Worm (Caenorhabditis elegans) whole organism, L2 larva: ENCODE measurements around the gene C01G10.18.

Source experiments
- C34F6.9 ChIP-seq: fragments of 150-350 bp; optimal IDR thresholded peaks from 2 replicates; lab custom pipeline; 2014; ENCODE audit warnings: missing biosample characterization, missing genetic modification characterization
- F13H6.1 ChIP-seq: sonication (generic microtip); optimal IDR thresholded peaks from 2 replicates; lab custom pipeline; 2016; ENCODE audit warnings: missing genetic modification characterization, missing compliant biosample characterization
- aly-2 ChIP-seq: fragments of 150-350 bp; optimal IDR thresholded peaks from 2 replicates; lab custom pipeline; 2014; ENCODE audit warnings: missing biosample characterization, missing genetic modification characterization
- ama-1 ChIP-seq: fragments of 150-350 bp; optimal IDR thresholded peaks from 2 replicates; lab custom pipeline; 2018; ENCODE audit warnings: inconsistent platforms
- blmp-1 ChIP-seq: sonication (generic microtip); optimal IDR thresholded peaks from 2 replicates; lab custom pipeline; 2017; ENCODE audit warnings: missing genetic modification characterization, mild to moderate bottlenecking, missing compliant biosample characterization, antibody characterized with exemption, moderate library complexity; ENCODE audit not compliant: insufficient read depth
- crh-2 ChIP-seq: sonication (generic microtip); optimal IDR thresholded peaks from 2 replicates; lab custom pipeline; 2017; ENCODE audit warnings: missing biosample characterization, missing genetic modification characterization
- egl-27 ChIP-seq: sonication (generic microtip); optimal IDR thresholded peaks from 3 replicates; lab custom pipeline; 2017; ENCODE audit warnings: missing biosample characterization, missing genetic modification reagents, missing genetic modification characterization
- fos-1 ChIP-seq: fragments of 150-350 bp; optimal IDR thresholded peaks from 2 replicates; lab custom pipeline; 2014; ENCODE audit warnings: missing biosample characterization, missing genetic modification characterization
- nhr-11 ChIP-seq: fragments of 150-350 bp; optimal IDR thresholded peaks from 2 replicates; lab custom pipeline; 2014; ENCODE audit warnings: missing biosample characterization, missing genetic modification characterization
- nhr-12 ChIP-seq: fragments of 150-350 bp; optimal IDR thresholded peaks from 2 replicates; lab custom pipeline; 2014; ENCODE audit warnings: missing biosample characterization, missing genetic modification characterization
- nhr-23 ChIP-seq: fragments of 150-350 bp; optimal IDR thresholded peaks from 2 replicates; lab custom pipeline; 2014; ENCODE audit warnings: missing biosample characterization, missing genetic modification reagents, missing genetic modification characterization
- nhr-77 ChIP-seq: fragments of 150-350 bp; optimal IDR thresholded peaks from 2 replicates; lab custom pipeline; 2014; ENCODE audit warnings: missing biosample characterization, missing genetic modification characterization
- sem-4 ChIP-seq: fragments of 150-350 bp; optimal IDR thresholded peaks from 2 replicates; lab custom pipeline; 2014; ENCODE audit warnings: missing biosample characterization, missing genetic modification reagents, missing genetic modification characterization
- skn-1 ChIP-seq: sonication (generic microtip); optimal IDR thresholded peaks from 2 replicates; lab custom pipeline; 2017; ENCODE audit warnings: missing biosample characterization, missing genetic modification characterization
- snpc-4 ChIP-seq: fragments of 150-350 bp; optimal IDR thresholded peaks from 2 replicates; lab custom pipeline; 2014; ENCODE audit warnings: missing biosample characterization, missing genetic modification characterization
- ztf-4 ChIP-seq: fragments of 150-350 bp; optimal IDR thresholded peaks from 2 replicates; lab custom pipeline; 2014; ENCODE audit warnings: missing biosample characterization, missing genetic modification characterization

Gene C01G10.18

ce11 chrV:15052368-15052767 lies 36.1 kb downstream of the C01G10.18 start, which contains the start of the genes fbxa-82 and C25D7.5:
TSS of gene fbxa-82 (minus strand) at chrV:15052530.
TSS of gene C25D7.5 (plus strand) at chrV:15052650.
- TF ChIP-seq nhr-23 (tag; lab: Kevin White, UChicago) (no peak), blmp-1 (tag; lab: Kevin White, UChicago) (no peak), crh-2 (tag; lab: Kevin White, UChicago) (no peak), nhr-12 (no peak), fos-1 (tag; lab: Kevin White, UChicago) (peak; percentile 30), aly-2 (tag; lab: Kevin White, UChicago) (no peak)

- TF ChIP-seq nhr-11 (tag; lab: Kevin White, UChicago): no peak
- TF ChIP-seq sem-4 (tag; lab: Kevin White, UChicago): no peak
- TF ChIP-seq egl-27 (tag; lab: Kevin White, UChicago): no peak
- TF ChIP-seq ama-1 (lab: Kevin White, UChicago): no peak
- TF ChIP-seq aly-2 (tag; lab: Kevin White, UChicago): no peak
- TF ChIP-seq F13H6.1 (tag; lab: Kevin White, UChicago): no peak
- TF ChIP-seq snpc-4 (tag; lab: Kevin White, UChicago): no peak
- no peak for TF ChIP-seq skn-1 (tag; lab: Kevin White, UChicago)
- TF ChIP-seq ztf-4 (tag; lab: Kevin White, UChicago): no peak
- TF ChIP-seq blmp-1 (tag; lab: Kevin White, UChicago): no peak
Measured at ce11 chrV:15051720-15052119, 36.8 kb downstream of the C01G10.18 start.

ce11 chrV:15048107-15048506 lies 40.4 kb downstream of the C01G10.18 start, which contains the start of gene sdc-3:
TSS of gene sdc-3 (minus strand) at chrV:15048207.
- no peak for TF ChIP-seq nhr-77 (tag; lab: Kevin White, UChicago)
- TF ChIP-seq fos-1 (tag; lab: Kevin White, UChicago): peak; percentile 18
- TF ChIP-seq C34F6.9: peak; percentile 28
